Worm (Caenorhabditis elegans) whole organism, midembryonic: Measurements from ENCODE around the gene F58A6.1.

ENCODE experiments used
- T22C8.4 ChIP-seq: fragments of 200-800 bp; sonication (Bioruptor generic); IDR thresholded peaks from 2 replicates; pipeline ENCODE4 v1.3.6; 2022; ENCODE audit warnings: missing genetic modification characterization, missing compliant biosample characterization
- cog-1 ChIP-seq: sonication (generic microtip); optimal IDR thresholded peaks from 2 replicates; lab custom pipeline; 2016; ENCODE audit warnings: missing genetic modification characterization, missing compliant biosample characterization
- flt-1 ChIP-seq: fragments of 200-800 bp; sonication (Bioruptor generic); IDR thresholded peaks from 2 replicates; pipeline ENCODE4 v1.3.6; 2022; ENCODE audit warnings: missing genetic modification characterization, missing compliant biosample characterization
- klf-2 ChIP-seq: fragments of 200-800 bp; sonication (Bioruptor generic); conservative IDR thresholded peaks from 2 replicates; pipeline ENCODE4 v1.3.6; 2022; ENCODE audit warnings: missing genetic modification reagents, missing genetic modification characterization, missing compliant biosample characterization
- med-1 ChIP-seq: sonication (generic microtip); optimal IDR thresholded peaks from 2 replicates; lab custom pipeline; 2017; ENCODE audit warnings: missing genetic modification characterization, mild to moderate bottlenecking, missing compliant biosample characterization, antibody characterized with exemption, missing genetic modification reagents; ENCODE audit not compliant: insufficient read depth
- ref-1 ChIP-seq: fragments of 200-800 bp; sonication (Bioruptor generic); conservative IDR thresholded peaks from 2 replicates; pipeline ENCODE4 v1.3.6; 2022; ENCODE audit warnings: missing genetic modification reagents, missing genetic modification characterization, missing compliant biosample characterization
- tab-1 ChIP-seq: fragments of 200-800 bp; sonication (Bioruptor generic); IDR thresholded peaks from 2 replicates; pipeline ENCODE4 v1.3.6; 2022; ENCODE audit warnings: missing genetic modification characterization, missing compliant biosample characterization
- ztf-23 ChIP-seq: fragments of 200-800 bp; sonication (Bioruptor generic); IDR thresholded peaks from 2 replicates; pipeline ENCODE4 v1.3.6; 2022; ENCODE audit warnings: missing genetic modification reagents, missing genetic modification characterization, missing compliant biosample characterization
- ztf-29 ChIP-seq: fragments of 200-800 bp; sonication (Bioruptor generic); IDR thresholded peaks from 2 replicates; pipeline ENCODE4 v1.3.6; 2022; ENCODE audit warnings: missing genetic modification reagents, missing genetic modification characterization, missing compliant biosample characterization

The F58A6.1 gene

DNA sequence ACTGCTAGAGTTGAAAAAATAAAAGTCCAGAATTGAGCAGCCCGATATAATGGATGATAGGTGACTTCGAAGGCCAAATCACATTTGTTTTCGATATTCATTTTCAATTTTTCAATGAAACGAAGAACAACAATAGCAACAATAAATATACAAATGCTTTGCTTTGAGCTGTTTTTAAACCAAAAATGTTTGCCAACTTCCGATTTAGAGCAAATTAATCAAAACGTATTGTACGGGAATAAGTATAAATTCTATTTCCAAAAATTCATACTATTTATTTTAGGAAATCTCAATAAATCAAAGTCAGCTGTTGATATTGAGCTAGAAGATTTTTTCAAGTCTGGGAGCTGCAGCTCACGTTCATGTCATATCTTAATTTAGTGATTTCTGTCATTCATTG lies 28.2 kb downstream of the F58A6.1 start, which contains the start of gene srb-1:
Gene srb-1, minus strand, starts transcription at position 101 of the 400 bp plus-strand sequence.
- TF ChIP-seq klf-2 (GFP tag; lab: Robert Waterston, UW) (no peak), tab-1 (GFP tag; lab: Robert Waterston, UW) (no peak), ztf-29 (GFP tag; lab: Robert Waterston, UW) (no peak), ref-1 (GFP tag; lab: Robert Waterston, UW) (no peak), flt-1 (GFP tag; lab: Robert Waterston, UW) (no peak), T22C8.4 (GFP tag; lab: Robert Waterston, UW) (no peak)

DNA sequence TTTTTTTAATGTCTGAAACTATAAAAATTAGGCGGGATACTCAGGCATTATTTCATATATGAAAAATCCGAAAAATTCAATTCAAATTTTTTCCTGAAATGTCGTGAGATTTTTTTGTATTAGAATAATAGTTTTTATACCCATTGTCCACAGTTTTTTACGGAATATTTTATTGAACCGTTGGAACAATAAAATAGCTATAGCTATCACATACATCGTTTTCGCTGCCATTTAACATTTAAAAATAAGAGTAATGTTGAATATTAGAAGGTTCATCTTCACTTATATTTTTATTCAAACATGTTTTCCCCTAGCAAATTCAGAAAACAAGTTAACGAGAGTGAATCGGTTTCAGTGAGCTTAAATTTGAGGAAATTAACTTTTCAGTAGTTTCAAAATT lies 28.9 kb downstream of the F58A6.1 start, which contains the start of gene C27D6.15:
Gene C27D6.15, plus strand, starts transcription at position 301 of the 400 bp plus-strand sequence.
- no peak for TF ChIP-seq ztf-29 (GFP tag; lab: Robert Waterston, UW)
- TF ChIP-seq ref-1 (GFP tag; lab: Robert Waterston, UW) = no peak
- no peak for TF ChIP-seq ztf-23 (GFP tag; lab: Robert Waterston, UW)
- TF ChIP-seq T22C8.4 (GFP tag; lab: Robert Waterston, UW) = no peak
- TF ChIP-seq flt-1 (GFP tag; lab: Robert Waterston, UW) = no peak
- TF ChIP-seq tab-1 (GFP tag; lab: Robert Waterston, UW) = no peak
- TF ChIP-seq cog-1 (tag; lab: Kevin White, UChicago) = no peak
- no peak for TF ChIP-seq klf-2 (GFP tag; lab: Robert Waterston, UW)

ce11 chrII:5172451-5172850 lies 29.7 kb downstream of the F58A6.1 start, which contains the start of gene C27D6.1:
TSS of gene C27D6.1 (plus strand) at chrII:5172751.
- TF ChIP-seq ztf-29 (GFP tag; lab: Robert Waterston, UW) (no peak), med-1 (GFP tag; lab: Kevin White, UChicago) (no peak), ztf-23 (GFP tag; lab: Robert Waterston, UW) (no peak)

- TF ChIP-seq tab-1 (GFP tag; lab: Robert Waterston, UW) (no peak), T22C8.4 (GFP tag; lab: Robert Waterston, UW) (no peak), ztf-29 (GFP tag; lab: Robert Waterston, UW) (no peak), flt-1 (GFP tag; lab: Robert Waterston, UW) (no peak), klf-2 (GFP tag; lab: Robert Waterston, UW) (no peak), ref-1 (GFP tag; lab: Robert Waterston, UW) (no peak), ztf-23 (GFP tag; lab: Robert Waterston, UW) (no peak), med-1 (GFP tag; lab: Kevin White, UChicago) (no peak), cog-1 (tag; lab: Kevin White, UChicago) (no peak)
Observed at ce11 chrII:5174370-5174769, 31.7 kb downstream of the F58A6.1 start, which contains the start of gene C27D6.3. TSS of gene C27D6.3 (minus strand) at chrII:5174470.

- no peak for TF ChIP-seq ref-1 (GFP tag; lab: Robert Waterston, UW)
- no peak for TF ChIP-seq cog-1 (tag; lab: Kevin White, UChicago)
- TF ChIP-seq T22C8.4 (GFP tag; lab: Robert Waterston, UW) = no peak
- no peak for TF ChIP-seq flt-1 (GFP tag; lab: Robert Waterston, UW)
- TF ChIP-seq klf-2 (GFP tag; lab: Robert Waterston, UW) = no peak
- TF ChIP-seq ztf-23 (GFP tag; lab: Robert Waterston, UW) = no peak
- no peak for TF ChIP-seq med-1 (GFP tag; lab: Kevin White, UChicago)
- TF ChIP-seq ztf-29 (GFP tag; lab: Robert Waterston, UW) = no peak
- TF ChIP-seq tab-1 (GFP tag; lab: Robert Waterston, UW) = no peak
Observed at ce11 chrII:5176934-5177333, 34.2 kb downstream of the F58A6.1 start.

DNA sequence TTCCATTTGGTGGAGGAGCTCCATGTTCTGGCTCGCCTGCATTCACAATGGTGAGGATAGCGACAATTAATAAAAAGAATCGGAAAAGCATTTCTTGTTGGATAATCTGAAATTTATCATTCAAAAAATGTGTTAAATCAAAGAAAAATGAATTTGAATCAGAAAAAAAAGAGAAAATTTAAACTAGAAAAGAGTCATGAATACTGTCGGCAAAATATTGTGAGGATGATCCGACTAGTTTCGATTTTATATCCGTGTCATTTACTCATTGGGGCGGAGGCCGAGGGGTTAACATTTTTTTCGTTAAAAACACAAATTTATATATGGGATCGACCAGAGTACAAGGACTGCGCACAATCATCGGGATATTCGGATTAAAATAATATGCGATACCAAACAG lies 35.2 kb downstream of the F58A6.1 start, which contains the start of gene C27D6.12:
Gene C27D6.12, minus strand, starts transcription at position 101 of the 400 bp plus-strand sequence.
- no peak for TF ChIP-seq tab-1 (GFP tag; lab: Robert Waterston, UW)
- TF ChIP-seq ref-1 (GFP tag; lab: Robert Waterston, UW) = no peak
- TF ChIP-seq ztf-23 (GFP tag; lab: Robert Waterston, UW) = no peak
- TF ChIP-seq med-1 (GFP tag; lab: Kevin White, UChicago) = no peak
- no peak for TF ChIP-seq flt-1 (GFP tag; lab: Robert Waterston, UW)
- no peak for TF ChIP-seq ztf-29 (GFP tag; lab: Robert Waterston, UW)
- no peak for TF ChIP-seq klf-2 (GFP tag; lab: Robert Waterston, UW)
- TF ChIP-seq T22C8.4 (GFP tag; lab: Robert Waterston, UW) = no peak
- no peak for TF ChIP-seq cog-1 (tag; lab: Kevin White, UChicago)

DNA sequence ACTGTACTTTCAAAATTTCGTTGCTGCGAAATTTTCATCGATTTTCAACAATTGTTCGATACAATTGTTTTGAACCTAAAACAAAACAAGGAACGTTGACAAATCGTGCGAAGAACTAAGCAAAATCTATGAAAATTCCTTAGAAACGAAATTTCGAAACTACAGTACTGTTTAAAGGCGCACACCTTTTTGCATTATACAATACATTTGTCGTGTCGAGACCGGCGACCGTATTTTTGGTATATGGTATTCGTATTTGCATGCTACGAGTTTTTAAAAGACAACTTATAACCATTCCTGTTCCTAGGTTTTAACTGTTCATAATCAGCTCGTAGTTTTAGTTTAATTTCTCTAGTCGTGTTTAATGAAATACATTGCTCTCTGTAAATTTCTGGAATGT lies 35.9 kb downstream of the F58A6.1 start:
- no peak for TF ChIP-seq klf-2 (GFP tag; lab: Robert Waterston, UW)
- TF ChIP-seq cog-1 (tag; lab: Kevin White, UChicago) = no peak
- no peak for TF ChIP-seq tab-1 (GFP tag; lab: Robert Waterston, UW)
- TF ChIP-seq ref-1 (GFP tag; lab: Robert Waterston, UW) = no peak
- TF ChIP-seq T22C8.4 (GFP tag; lab: Robert Waterston, UW) = no peak
- no peak for TF ChIP-seq ztf-23 (GFP tag; lab: Robert Waterston, UW)
- no peak for TF ChIP-seq med-1 (GFP tag; lab: Kevin White, UChicago)
- no peak for TF ChIP-seq ztf-29 (GFP tag; lab: Robert Waterston, UW)
- no peak for TF ChIP-seq flt-1 (GFP tag; lab: Robert Waterston, UW)

DNA sequence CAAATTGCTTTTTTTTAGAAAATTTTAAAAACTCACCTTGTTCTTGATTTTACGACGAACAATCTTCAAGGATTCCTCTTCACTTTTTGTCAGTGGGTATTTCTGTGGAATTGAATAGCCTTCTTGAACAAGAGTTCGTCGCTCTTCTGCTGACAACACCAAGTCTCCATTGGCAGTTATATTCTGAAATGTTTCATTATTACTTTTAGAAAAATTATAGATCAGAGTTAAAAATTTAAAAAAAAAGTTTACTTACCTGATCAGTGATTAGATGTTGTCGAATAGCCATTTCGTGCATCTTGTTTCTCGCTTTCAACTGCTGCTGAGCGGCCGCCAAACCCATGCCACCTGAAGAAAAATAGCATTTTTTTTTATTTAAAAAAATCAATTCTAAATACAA lies 37.6 kb downstream of the F58A6.1 start:
- TF ChIP-seq ztf-23 (GFP tag; lab: Robert Waterston, UW) = no peak
- TF ChIP-seq T22C8.4 (GFP tag; lab: Robert Waterston, UW) = no peak
- no peak for TF ChIP-seq ztf-29 (GFP tag; lab: Robert Waterston, UW)
- TF ChIP-seq med-1 (GFP tag; lab: Kevin White, UChicago) = no peak
- no peak for TF ChIP-seq klf-2 (GFP tag; lab: Robert Waterston, UW)
- no peak for TF ChIP-seq tab-1 (GFP tag; lab: Robert Waterston, UW)
- no peak for TF ChIP-seq ref-1 (GFP tag; lab: Robert Waterston, UW)
- TF ChIP-seq cog-1 (tag; lab: Kevin White, UChicago) = no peak
- no peak for TF ChIP-seq flt-1 (GFP tag; lab: Robert Waterston, UW)

ce11 chrII:5181497-5181896 lies 38.8 kb downstream of the F58A6.1 start:
- TF ChIP-seq T22C8.4 (GFP tag; lab: Robert Waterston, UW) (no peak), ztf-23 (GFP tag; lab: Robert Waterston, UW) (no peak), cog-1 (tag; lab: Kevin White, UChicago) (peak; percentile 53), klf-2 (GFP tag; lab: Robert Waterston, UW) (no peak), med-1 (GFP tag; lab: Kevin White, UChicago) (peak; percentile 10), flt-1 (GFP tag; lab: Robert Waterston, UW) (peak; percentile 68; the same call in 1 of the 2 replicates)
